ENCODE assay signal across 1 fruit fly cellular context in genomic region chr3L:3143383-3143962, dm6.
TF ChIP-seq lines count a peak whose summit lies in the region.

CG11537 (minus strand) TSS chr3L:3143457.
Alg2 (plus strand) TSS chr3L:3143808.

TF ChIP-seq in whole organism, embryonic, 481 proteins besides CTCF, POLR2A, EP300 and RAD21 (continued from another document):
- no peak for TF ChIP-seq Spps (tag; optimal IDR thresholded peaks at IDR 0.05; lab: Kevin White, UChicago)
- TF ChIP-seq CG34422 (GFP tag; IDR thresholded peaks at IDR 0.05; lab: Robert Waterston, UW), result 0 out of 3 replicates have a peak, but pooled peaks have one; percentile 39
- TF ChIP-seq CG9727 (GFP tag; optimal IDR thresholded peaks at IDR 0.05; lab: Kevin White, UChicago), result peak; percentile 39
- peak; percentile 29 for TF ChIP-seq CG10366 (GFP tag; IDR thresholded peaks at IDR 0.05; lab: Robert Waterston, UW)
- TF ChIP-seq Hsf (GFP tag; optimal IDR thresholded peaks at IDR 0.05; lab: Kevin White, UChicago), result no peak
- TF ChIP-seq phol (tag; optimal IDR thresholded peaks at IDR 0.05; lab: Kevin White, UChicago), result peak; percentile 44
- TF ChIP-seq stwl (tag; optimal IDR thresholded peaks at IDR 0.05; lab: Kevin White, UChicago), result peak; percentile 28
- peak; percentile 44 for TF ChIP-seq CG10267 (tag; optimal IDR thresholded peaks at IDR 0.05; lab: Kevin White, UChicago)
- TF ChIP-seq trem (tag; optimal IDR thresholded peaks at IDR 0.05; lab: Kevin White, UChicago), result peak; percentile 81
- peak; percentile 59 for TF ChIP-seq lab (GFP tag; optimal IDR thresholded peaks at IDR 0.05; lab: Kevin White, UChicago)
- TF ChIP-seq CG14014 (GFP tag; IDR thresholded peaks at IDR 0.05; lab: Robert Waterston, UW), result no peak
- peak; percentile 28 for TF ChIP-seq Max (GFP tag; optimal IDR thresholded peaks at IDR 0.05; lab: Kevin White, UChicago)
- TF ChIP-seq CG14441 (GFP tag; IDR thresholded peaks at IDR 0.05; lab: Robert Waterston, UW), result 0 out of 2 replicates have a peak, but pooled peaks have one; percentile 2
- peak; percentile 56 for TF ChIP-seq CG14710 (tag; optimal IDR thresholded peaks at IDR 0.05; lab: Kevin White, UChicago)
- no peak for TF ChIP-seq CG10565 (GFP tag; optimal IDR thresholded peaks at IDR 0.05; lab: Kevin White, UChicago)
- peak; percentile 12 for TF ChIP-seq dm (GFP tag; optimal IDR thresholded peaks at IDR 0.05; lab: Kevin White, UChicago)
- peak; percentile 38 for TF ChIP-seq lilli (GFP tag; optimal IDR thresholded peaks at IDR 0.05; lab: Kevin White, UChicago)
- TF ChIP-seq Xbp1 (GFP tag; optimal IDR thresholded peaks at IDR 0.05; lab: Kevin White, UChicago), result peak; percentile 34
- peak; percentile 17; the same call in 1 of the 2 replicates for TF ChIP-seq Xrp1 (GFP tag; IDR thresholded peaks at IDR 0.05; lab: Robert Waterston, UW)
- no peak for TF ChIP-seq CG43689 (GFP tag; IDR thresholded peaks at IDR 0.05; lab: Robert Waterston, UW)
- TF ChIP-seq CG7839 (tag; optimal IDR thresholded peaks at IDR 0.05; lab: Kevin White, UChicago), result peak; percentile 21
- no peak for TF ChIP-seq aop (GFP tag; IDR thresholded peaks at IDR 0.05; lab: Robert Waterston, UW)
- TF ChIP-seq CG12391 (tag; optimal IDR thresholded peaks at IDR 0.05; lab: Kevin White, UChicago), result peak; percentile 47
- no peak for TF ChIP-seq CG10431 (GFP tag; optimal IDR thresholded peaks at IDR 0.05; lab: Kevin White, UChicago)
- peak; percentile 69 for TF ChIP-seq gfzf (GFP tag; optimal IDR thresholded peaks at IDR 0.05; lab: Kevin White, UChicago)
- no peak for TF ChIP-seq emc (GFP tag; optimal IDR thresholded peaks at IDR 0.05; lab: Kevin White, UChicago)
- TF ChIP-seq unpg (GFP tag; optimal IDR thresholded peaks at IDR 0.05; lab: Kevin White, UChicago), result peak; percentile 38
- no peak for TF ChIP-seq CkIIα-i1 (GFP tag; IDR thresholded peaks at IDR 0.05; lab: Robert Waterston, UW)
- TF ChIP-seq CG12744 (GFP tag; optimal IDR thresholded peaks at IDR 0.05; lab: Kevin White, UChicago), result no peak
- TF ChIP-seq tin (GFP tag; optimal IDR thresholded peaks at IDR 0.05; lab: Kevin White, UChicago), result peak; percentile 42
- TF ChIP-seq Dp (GFP tag; optimal IDR thresholded peaks at IDR 0.05; lab: Kevin White, UChicago), result peak; percentile 29
- no peak for TF ChIP-seq Awh (GFP tag; IDR thresholded peaks at IDR 0.05; lab: Robert Waterston, UW)
- TF ChIP-seq dysf (GFP tag; IDR thresholded peaks at IDR 0.05; lab: Robert Waterston, UW), result peak; percentile 27; the same call in 1 of the 3 replicates
- TF ChIP-seq Fer3 (tag; optimal IDR thresholded peaks at IDR 0.05; lab: Kevin White, UChicago), result peak; percentile 34
- no peak for TF ChIP-seq CG11456 (GFP tag; IDR thresholded peaks at IDR 0.05; lab: Robert Waterston, UW)
- peak; percentile 28 for TF ChIP-seq CG12155 (GFP tag; optimal IDR thresholded peaks at IDR 0.05; lab: Kevin White, UChicago)
